Worm (Caenorhabditis elegans) whole organism, L4/young adult: Measurements from ENCODE around the gene sre-48.

Experiments used
- W03F9.2 ChIP-seq: fragments of 150-350 bp; optimal IDR thresholded peaks from 2 replicates; lab custom pipeline; 2014; ENCODE audit warnings: missing biosample characterization, missing genetic modification characterization
- him-1 ChIP-seq: sonication (generic microtip); optimal IDR thresholded peaks from 2 replicates; lab custom pipeline; 2016; ENCODE audit warnings: missing genotype, missing genetic modification reagents, missing genetic modification characterization, missing compliant biosample characterization

DNA sequence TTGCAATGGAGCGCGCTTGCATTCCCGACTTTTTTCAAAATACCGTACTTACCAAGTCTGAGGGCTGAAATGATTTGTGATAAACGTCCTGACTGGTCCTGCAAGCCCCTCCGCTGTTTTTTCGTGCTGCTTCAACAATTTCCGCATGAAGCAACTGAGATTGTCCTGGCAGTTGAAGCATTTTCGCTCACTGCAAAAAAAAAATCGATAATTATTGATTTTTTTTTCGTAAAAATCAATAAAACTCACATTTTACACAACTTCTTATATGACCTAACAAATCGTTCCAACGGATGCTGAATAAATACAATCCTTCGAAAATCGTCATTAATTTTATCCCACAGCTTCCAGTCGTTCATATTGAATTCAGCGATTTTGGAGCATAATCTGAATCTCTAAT is 39.2 kb upstream of the sre-48 start:
- no peak for TF ChIP-seq him-1 (tag; lab: Kevin White, UChicago)
- TF ChIP-seq W03F9.2: no peak
